Fruit fly (Drosophila melanogaster) whole organism, wandering third instar larva: ENCODE results near the gene bap.

Experiments
- Abd-B ChIP-seq: fragments of >200 bp; optimal IDR thresholded peaks from 2 replicates; lab custom pipeline; 2017; ENCODE audit warnings: missing biosample characterization, missing genetic modification characterization
- Dif ChIP-seq: fragments of 200-275, 200-300 bp; sonication (Bioruptor generic); optimal IDR thresholded peaks from 2 replicates; lab custom pipeline; 2018; ENCODE audit warnings: missing biosample characterization, missing genetic modification characterization; ENCODE audit not compliant: partially characterized antibody
- HLH106 ChIP-seq: fragments of 200-800 bp; optimal IDR thresholded peaks from 3 replicates; lab custom pipeline; 2019; ENCODE audit warnings: missing biosample characterization, mild to moderate bottlenecking, missing genetic modification characterization, moderate library complexity
- N ChIP-seq: fragments of >200 bp; optimal IDR thresholded peaks from 2 replicates; lab custom pipeline; 2018; ENCODE audit warnings: missing biosample characterization, missing external identifiers, missing genetic modification characterization
- Rel ChIP-seq, 2 experiments: fragments of 200-800 bp; sonication (Bioruptor generic) in 1 of 2; optimal IDR thresholded peaks; 2 replicates in 1 of 2; 3 replicates in 1 of 2; lab custom pipeline; 2016 to 2019; ENCODE audit warnings: mild to moderate bottlenecking in 2 of 2, missing biosample characterization in 2 of 2, missing genetic modification characterization in 2 of 2, moderate library complexity in 1 of 2
- br ChIP-seq: fragments of 200-800 bp; sonication (Bioruptor generic); optimal IDR thresholded peaks from 2 replicates; lab custom pipeline; 2016; ENCODE audit warnings: missing biosample characterization, missing genetic modification characterization
- dl ChIP-seq, 2 experiments: fragments of 175-275, 200-275 bp in 1 of 2; fragments of 200-275 bp in 1 of 2; sonication (Bioruptor generic); optimal IDR thresholded peaks; lab custom pipeline; 2018; ENCODE audit warnings: mild to moderate bottlenecking in 2 of 2, missing biosample characterization in 2 of 2, missing genetic modification characterization in 2 of 2, moderate library complexity in 2 of 2; ENCODE audit not compliant: partially characterized antibody in 2 of 2, insufficient read depth in 1 of 2
- jim ChIP-seq: fragments of 175-275, 200-325 bp; sonication (Bioruptor generic); optimal IDR thresholded peaks from 2 replicates; lab custom pipeline; 2016; ENCODE audit warnings: missing biosample characterization, mild to moderate bottlenecking, missing genetic modification characterization
- pan ChIP-seq: fragments of >200 bp; optimal IDR thresholded peaks from 2 replicates; lab custom pipeline; 2017

DNA sequence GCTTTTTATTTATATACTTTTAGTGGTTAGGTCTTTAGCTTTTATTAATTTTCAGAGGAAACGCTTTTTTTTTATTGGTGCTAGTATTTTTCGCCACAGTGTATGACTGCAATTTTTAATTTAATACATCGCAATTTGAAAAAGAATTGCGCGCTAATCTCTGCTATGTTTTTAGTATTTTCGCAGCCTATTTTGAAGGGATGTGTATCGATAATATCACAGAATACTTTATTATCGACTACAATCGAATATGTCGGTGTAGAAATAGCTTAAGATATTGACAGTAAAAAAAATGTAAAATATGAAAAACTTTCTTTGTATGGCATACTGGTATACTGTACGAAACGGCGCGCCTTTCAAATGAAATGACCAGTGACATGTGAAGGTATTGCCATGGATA lies 18.0 kb downstream of the bap start:
- TF ChIP-seq Abd-B (GFP tag; lab: Kevin White, UChicago): no peak
- TF ChIP-seq pan: no peak
- TF ChIP-seq HLH106: no peak
- TF ChIP-seq br (GFP tag; lab: Kevin White, UChicago): no peak
- no peak for TF ChIP-seq Rel (GFP tag; optimal IDR thresholded peaks at IDR 0.05; lab: Kevin White, UChicago)
- TF ChIP-seq Rel (tag; optimal IDR thresholded peaks at IDR 0.05; lab: Kevin White, UChicago): no peak
- TF ChIP-seq N (GFP tag; lab: Kevin White, UChicago): no peak
- TF ChIP-seq jim (GFP tag; lab: Kevin White, UChicago): no peak
- no peak for TF ChIP-seq Dif (GFP tag; lab: Kevin White, UChicago)
- TF ChIP-seq dl (GFP tag; optimal IDR thresholded peaks at IDR 0.05; lab: Kevin White, UChicago; ENCODE audit: insufficient read depth in 1 of 2, partially characterized antibody in 2 of 2): no peak
